Fruit fly (Drosophila melanogaster) whole organism, embryonic: Measurements from ENCODE around the gene CG14219.
A peak's percentile ranks its signal among the peaks of the same experiment; 100 is the strongest.

Experiments used
- Aef1 ChIP-seq: fragments of 200-800 bp; sonication (Bioruptor generic); IDR thresholded peaks from 3 replicates; pipeline ENCODE4 v1.3.6; 2022; ENCODE audit warnings: missing biosample characterization, missing genetic modification characterization
- BtbVII ChIP-seq: fragments of 200-800 bp; sonication (Bioruptor generic); optimal IDR thresholded peaks from 3 replicates; lab custom pipeline; 2017; ENCODE audit warnings: missing biosample characterization, mild to moderate bottlenecking, missing genetic modification characterization
- CG10274 ChIP-seq: fragments of 200-800 bp; sonication (Bioruptor generic); optimal IDR thresholded peaks from 3 replicates; lab custom pipeline; 2017; ENCODE audit warnings: missing biosample characterization, mild to moderate bottlenecking, missing genetic modification characterization
- CG11247 ChIP-seq: fragments of 200-800 bp; sonication (Bioruptor generic); IDR thresholded peaks from 2 replicates; pipeline ENCODE4 v1.3.6; 2022; ENCODE audit warnings: missing biosample characterization, missing genetic modification characterization
- CG11398 ChIP-seq: fragments of 200-800 bp; sonication (Bioruptor generic); optimal IDR thresholded peaks from 2 replicates; lab custom pipeline; 2016; ENCODE audit warnings: missing biosample characterization, missing genetic modification characterization
- CG12391 ChIP-seq: fragments of 200-800 bp; sonication (Bioruptor generic); optimal IDR thresholded peaks from 3 replicates; lab custom pipeline; 2018; ENCODE audit warnings: missing biosample characterization, mild to moderate bottlenecking, missing genetic modification characterization, moderate library complexity
- CG12769 ChIP-seq: fragments of 200-800 bp; sonication (Bioruptor generic); optimal IDR thresholded peaks from 2 replicates; lab custom pipeline; 2019; ENCODE audit warnings: missing biosample characterization, mild to moderate bottlenecking, missing genetic modification characterization, moderate library complexity
- CG13775 ChIP-seq: fragments of 200-800 bp; sonication (Bioruptor generic); optimal IDR thresholded peaks from 3 replicates; lab custom pipeline; 2017; ENCODE audit warnings: missing biosample characterization, mild to moderate bottlenecking, missing genetic modification characterization
- CG15479 ChIP-seq: fragments of 200-800 bp; sonication (Bioruptor generic); optimal IDR thresholded peaks from 3 replicates; lab custom pipeline; 2019; ENCODE audit warnings: missing biosample characterization, mild to moderate bottlenecking, missing genetic modification characterization, moderate library complexity
- CG15696 ChIP-seq: fragments of 200-800 bp; sonication (Bioruptor generic); optimal IDR thresholded peaks from 2 replicates; lab custom pipeline; 2019; ENCODE audit warnings: missing biosample characterization, mild to moderate bottlenecking, missing genetic modification characterization, moderate library complexity
- CG17612 ChIP-seq: fragments of 200-800 bp; sonication (Bioruptor generic); IDR thresholded peaks from 2 replicates; pipeline ENCODE4 v1.3.6; 2022; ENCODE audit warnings: missing biosample characterization, missing genetic modification characterization
- CG2678 ChIP-seq: fragments of 200-800 bp; sonication (Bioruptor generic); optimal IDR thresholded peaks from 3 replicates; lab custom pipeline; 2019; ENCODE audit warnings: missing biosample characterization, mild to moderate bottlenecking, missing genetic modification characterization, moderate library complexity
- CG31388 ChIP-seq: fragments of 200-800 bp; sonication (Bioruptor generic); optimal IDR thresholded peaks from 2 replicates; lab custom pipeline; 2016; ENCODE audit warnings: missing biosample characterization, missing genetic modification characterization
- CG3163 ChIP-seq: fragments of 200-800 bp; sonication (Bioruptor generic); optimal IDR thresholded peaks from 3 replicates; lab custom pipeline; 2016; ENCODE audit warnings: missing biosample characterization, missing genetic modification characterization
- CG4328 ChIP-seq: fragments of 200-800 bp; sonication (Bioruptor generic); optimal IDR thresholded peaks from 3 replicates; lab custom pipeline; 2017; ENCODE audit warnings: missing biosample characterization, missing genetic modification reagents, missing genetic modification characterization
- CG6765 ChIP-seq: fragments of 200-800 bp; sonication (Bioruptor generic); optimal IDR thresholded peaks from 3 replicates; lab custom pipeline; 2017; ENCODE audit warnings: missing biosample characterization, mild to moderate bottlenecking, missing genetic modification characterization
- CG7357 ChIP-seq: fragments of 200-800 bp; sonication (Bioruptor generic); IDR thresholded peaks from 3 replicates; pipeline ENCODE4 v1.3.6; 2022; ENCODE audit warnings: missing biosample characterization, missing genetic modification characterization
- CG9437 ChIP-seq: fragments of 200-800 bp; sonication (Bioruptor generic); optimal IDR thresholded peaks from 2 replicates; lab custom pipeline; 2018; ENCODE audit warnings: missing biosample characterization, mild to moderate bottlenecking, missing genetic modification characterization
- CHES-1-like ChIP-seq: fragments of 200-800 bp; sonication (Bioruptor generic); optimal IDR thresholded peaks from 2 replicates; lab custom pipeline; 2016; ENCODE audit warnings: missing biosample characterization, missing genetic modification characterization
- D19B ChIP-seq: fragments of 200-800 bp; sonication (Bioruptor generic); optimal IDR thresholded peaks from 2 replicates; lab custom pipeline; 2017; ENCODE audit warnings: missing biosample characterization, mild to moderate bottlenecking, missing genetic modification characterization
- Drgx ChIP-seq: fragments of 200-800 bp; sonication (Bioruptor generic); IDR thresholded peaks from 2 replicates; pipeline ENCODE4 v1.3.6; 2022; ENCODE audit warnings: missing biosample characterization, missing genetic modification characterization
- MBD-R2 ChIP-seq: fragments of 200-800 bp; sonication (Bioruptor generic); IDR thresholded peaks from 2 replicates; pipeline ENCODE4 v1.3.6; 2022; ENCODE audit warnings: missing biosample characterization, missing genetic modification characterization
- Med ChIP-seq: fragments of 200-800 bp; sonication (Bioruptor generic); peaks from one replicate; lab custom pipeline; 2016; ENCODE audit warnings: missing biosample characterization, missing genetic modification characterization, mild to moderate bottlenecking, inconsistent platforms, moderate library complexity
- Mrtf ChIP-seq: fragments of 200-800 bp; sonication (Bioruptor generic); IDR thresholded peaks from 3 replicates; pipeline ENCODE4 v1.3.6; 2022; ENCODE audit warnings: missing biosample characterization, missing genetic modification characterization
- Myb ChIP-seq: fragments of 200-800 bp; sonication (Bioruptor generic); optimal IDR thresholded peaks from 2 replicates; lab custom pipeline; 2016; ENCODE audit warnings: missing biosample characterization, missing genetic modification characterization
- Rx ChIP-seq: fragments of 200-800 bp; sonication (Bioruptor generic); IDR thresholded peaks from 2 replicates; pipeline ENCODE4 v1.3.6; 2022; ENCODE audit warnings: missing biosample characterization, missing genetic modification characterization
- Six4 ChIP-seq: fragments of 200-800 bp; sonication (Bioruptor generic); optimal IDR thresholded peaks from 2 replicates; lab custom pipeline; 2016; ENCODE audit warnings: missing biosample characterization, missing genetic modification characterization
- Sox102F ChIP-seq: fragments of 200-800 bp; sonication (Bioruptor generic); optimal IDR thresholded peaks from 2 replicates; lab custom pipeline; 2018; ENCODE audit warnings: missing biosample characterization, mild to moderate bottlenecking, missing genetic modification characterization, moderate library complexity
- bsh ChIP-seq, 2 experiments: fragments of 200-800 bp; sonication (Bioruptor generic); optimal IDR thresholded peaks; 2 replicates each; lab custom pipeline; 2017 to 2018; ENCODE audit warnings: mild to moderate bottlenecking in 2 of 2, missing biosample characterization in 2 of 2, missing genetic modification characterization in 2 of 2, moderate library complexity in 1 of 2
- cg ChIP-seq: fragments of 200-800 bp; sonication (Bioruptor generic); optimal IDR thresholded peaks from 3 replicates; lab custom pipeline; 2019; ENCODE audit warnings: missing biosample characterization, mild to moderate bottlenecking, missing genetic modification characterization, moderate library complexity
- chinmo ChIP-seq: fragments of 200-800 bp; sonication (Bioruptor generic); IDR thresholded peaks from 4 replicates; pipeline ENCODE4 v1.3.6; 2022; ENCODE audit warnings: missing biosample characterization, missing genetic modification characterization; ENCODE audit not compliant: partially characterized antibody
- corto ChIP-seq: fragments of 200-800 bp; sonication (Bioruptor generic); optimal IDR thresholded peaks from 2 replicates; lab custom pipeline; 2016; ENCODE audit warnings: missing biosample characterization, mild to moderate bottlenecking, missing genetic modification characterization, moderate library complexity
- cwo ChIP-seq: fragments of 200-800 bp; sonication (Bioruptor generic); optimal IDR thresholded peaks from 3 replicates; lab custom pipeline; 2017; ENCODE audit warnings: missing biosample characterization, missing genetic modification characterization, mild to moderate bottlenecking, moderate library complexity, missing genetic modification reagents
- emc ChIP-seq: fragments of 200-800 bp; sonication (Bioruptor generic); optimal IDR thresholded peaks from 2 replicates; lab custom pipeline; 2016; ENCODE audit warnings: missing biosample characterization, missing genetic modification characterization
- gem ChIP-seq: fragments of 200-800 bp; sonication (Bioruptor generic); optimal IDR thresholded peaks from 2 replicates; lab custom pipeline; 2019; ENCODE audit warnings: missing biosample characterization, mild to moderate bottlenecking, missing genetic modification characterization, moderate library complexity
- gsb-n ChIP-seq: fragments of 200-800 bp; sonication (Bioruptor generic); optimal IDR thresholded peaks from 3 replicates; lab custom pipeline; 2018; ENCODE audit warnings: missing biosample characterization, mild to moderate bottlenecking, missing genetic modification characterization
- jigr1 ChIP-seq: fragments of 200-800 bp; sonication (Bioruptor generic); IDR thresholded peaks from 3 replicates; pipeline ENCODE4 v1.3.6; 2022; ENCODE audit warnings: missing biosample characterization, missing genetic modification characterization
- lbe ChIP-seq: fragments of 200-800 bp; sonication (Bioruptor generic); optimal IDR thresholded peaks from 2 replicates; lab custom pipeline; 2016; ENCODE audit warnings: missing biosample characterization, mild to moderate bottlenecking, missing genetic modification characterization
- nerfin-1 ChIP-seq: fragments of 200-800 bp; sonication (Bioruptor generic); optimal IDR thresholded peaks from 3 replicates; lab custom pipeline; 2019; ENCODE audit warnings: missing biosample characterization, mild to moderate bottlenecking, missing genetic modification characterization, moderate library complexity
- nerfin-2 ChIP-seq: fragments of 200-800 bp; sonication (Bioruptor generic); IDR thresholded peaks from 2 replicates; pipeline ENCODE4 v1.3.6; 2022; ENCODE audit warnings: missing biosample characterization, missing genetic modification characterization; ENCODE audit not compliant: partially characterized antibody
- nom ChIP-seq: fragments of 200-800 bp; sonication (Bioruptor generic); optimal IDR thresholded peaks from 2 replicates; lab custom pipeline; 2017; ENCODE audit warnings: missing biosample characterization, missing genetic modification characterization, mild to moderate bottlenecking, moderate library complexity, missing genetic modification reagents
- p53 ChIP-seq: fragments of 200-800 bp; sonication (Bioruptor generic); optimal IDR thresholded peaks from 2 replicates; lab custom pipeline; 2016; ENCODE audit warnings: missing biosample characterization, missing genetic modification characterization
- phol ChIP-seq: fragments of 200-800 bp; sonication (Bioruptor generic); optimal IDR thresholded peaks from 3 replicates; lab custom pipeline; 2018; ENCODE audit warnings: missing biosample characterization, mild to moderate bottlenecking, missing genetic modification characterization, moderate library complexity
- pzg ChIP-seq: fragments of 200-800 bp; sonication (Bioruptor generic); optimal IDR thresholded peaks from 3 replicates; lab custom pipeline; 2018; ENCODE audit warnings: missing biosample characterization, mild to moderate bottlenecking, missing genetic modification characterization, moderate library complexity
- run ChIP-seq: fragments of 200-800 bp; sonication (Bioruptor generic); optimal IDR thresholded peaks from 3 replicates; lab custom pipeline; 2018; ENCODE audit warnings: missing biosample characterization, mild to moderate bottlenecking, missing genetic modification characterization
- so ChIP-seq: fragments of 200-800 bp; sonication (Bioruptor generic); IDR thresholded peaks from 3 replicates; pipeline ENCODE4 v1.3.6; 2022; ENCODE audit warnings: missing biosample characterization, missing genetic modification characterization
- trem ChIP-seq: fragments of 200-800 bp; optimal IDR thresholded peaks from 3 replicates; lab custom pipeline; 2019; ENCODE audit warnings: missing biosample characterization, mild to moderate bottlenecking, missing genetic modification characterization, moderate library complexity
- tup ChIP-seq: fragments of 200-800 bp; sonication (Bioruptor generic); optimal IDR thresholded peaks from 2 replicates; lab custom pipeline; 2016; ENCODE audit warnings: missing biosample characterization, mild to moderate bottlenecking, missing genetic modification characterization, moderate library complexity
- usp ChIP-seq: fragments of >200 bp; optimal IDR thresholded peaks from 2 replicates; lab custom pipeline; 2017; ENCODE audit warnings: missing biosample characterization, missing genetic modification characterization
- vfl ChIP-seq: fragments of 200-800 bp; sonication (Bioruptor generic); optimal IDR thresholded peaks from 2 replicates; lab custom pipeline; 2016; ENCODE audit warnings: missing biosample characterization, missing genetic modification characterization

CG14219 gene

DNA sequence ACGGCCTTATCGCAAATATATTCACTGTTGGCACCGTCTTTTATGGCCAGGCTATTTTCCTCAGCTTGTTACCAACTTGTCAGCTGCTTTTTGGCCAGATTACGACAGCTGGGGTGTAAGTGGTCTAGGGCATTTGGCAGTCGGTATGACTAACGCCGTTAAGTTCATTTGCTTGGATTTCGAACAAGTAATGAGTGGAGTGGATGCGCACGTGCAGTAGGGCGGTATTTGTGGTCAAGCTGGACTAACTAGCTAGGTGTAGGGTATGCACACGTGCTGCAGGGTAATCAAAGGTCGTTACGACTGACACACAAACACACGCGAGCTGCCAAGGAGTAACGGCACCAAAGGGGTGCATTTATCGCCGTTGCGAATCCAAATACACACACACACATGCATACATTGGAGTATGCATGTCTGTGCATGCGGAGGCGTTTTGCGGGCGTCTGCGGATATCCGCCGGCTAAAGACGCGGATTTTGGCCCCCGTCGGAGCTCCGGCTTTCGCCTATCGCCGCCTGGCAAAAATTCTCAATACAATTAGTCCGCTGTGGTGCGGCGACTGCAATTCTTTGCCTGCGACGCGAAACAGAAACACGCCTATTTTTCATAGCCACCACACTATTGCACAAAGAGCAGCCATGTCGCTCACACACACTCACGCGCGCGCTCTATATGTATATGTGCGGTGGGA is 11.9 kb downstream of the CG14219 start:
- no peak for TF ChIP-seq pzg (GFP tag; lab: Kevin White, UChicago)
- no peak for TF ChIP-seq CG11247 (GFP tag; lab: Robert Waterston, UW)
- 0 out of 3 replicates have a peak, but pooled peaks have one; percentile 9 for TF ChIP-seq so (GFP tag; lab: Robert Waterston, UW)
- TF ChIP-seq CG13775: peak; percentile 95
- TF ChIP-seq Drgx: no peak
- TF ChIP-seq p53 (GFP tag; lab: Kevin White, UChicago): peak; percentile 90
- TF ChIP-seq D19B: peak; percentile 52
- no peak for TF ChIP-seq chinmo (GFP tag; lab: Robert Waterston, UW)
- no peak for TF ChIP-seq jigr1
- peak; percentile 39 for TF ChIP-seq CG15479
- TF ChIP-seq lbe (GFP tag; lab: Kevin White, UChicago): no peak
- TF ChIP-seq nom (GFP tag; lab: Kevin White, UChicago): peak; percentile 9
- TF ChIP-seq BtbVII (GFP tag; lab: Kevin White, UChicago): no peak
- no peak for TF ChIP-seq CG17612 (GFP tag; lab: Robert Waterston, UW)
- no peak for TF ChIP-seq CG2678 (tag; lab: Kevin White, UChicago)
- no peak for TF ChIP-seq CG6765 (GFP tag; lab: Kevin White, UChicago)
- no peak for TF ChIP-seq Myb (GFP tag; lab: Kevin White, UChicago)
- TF ChIP-seq run: no peak
- TF ChIP-seq CG9437: no peak
- no peak for TF ChIP-seq CG3163 (GFP tag; lab: Kevin White, UChicago)
- TF ChIP-seq CG11398 (GFP tag; lab: Kevin White, UChicago): no peak
- TF ChIP-seq nerfin-2 (GFP tag; lab: Robert Waterston, UW): no peak
- no peak for TF ChIP-seq CG31388 (GFP tag; lab: Kevin White, UChicago)
- no peak for TF ChIP-seq Rx
- no peak for TF ChIP-seq Six4 (GFP tag; lab: Kevin White, UChicago)
- TF ChIP-seq Aef1 (GFP tag; lab: Robert Waterston, UW): no peak
- TF ChIP-seq phol (tag; lab: Kevin White, UChicago): peak; percentile 54
- TF ChIP-seq corto (GFP tag; lab: Kevin White, UChicago): no peak
- no peak for TF ChIP-seq gem
- TF ChIP-seq trem (tag; lab: Kevin White, UChicago): no peak
- TF ChIP-seq CG7357 (GFP tag; lab: Robert Waterston, UW): no peak
- TF ChIP-seq vfl: no peak
- TF ChIP-seq tup: no peak
- TF ChIP-seq gsb-n (tag; lab: Kevin White, UChicago): no peak
- no peak for TF ChIP-seq emc (GFP tag; lab: Kevin White, UChicago)
- no peak for TF ChIP-seq cwo (GFP tag; lab: Kevin White, UChicago)
- peak; percentile 30 for TF ChIP-seq nerfin-1 (tag; lab: Kevin White, UChicago)
- peak; percentile 23; the same call in 1 of the 2 replicates for TF ChIP-seq MBD-R2 (GFP tag; lab: Robert Waterston, UW)
- no peak for TF ChIP-seq CHES-1-like
- peak; percentile 69 for TF ChIP-seq CG10274
- TF ChIP-seq CG4328: no peak
- TF ChIP-seq CG12769 (tag; lab: Kevin White, UChicago): no peak
- no peak for TF ChIP-seq Mrtf (GFP tag; lab: Robert Waterston, UW)
- TF ChIP-seq Med: peak; percentile 42
- no peak for TF ChIP-seq CG12391
- TF ChIP-seq bsh (GFP tag; optimal IDR thresholded peaks at IDR 0.05; lab: Kevin White, UChicago): no peak
- TF ChIP-seq usp: no peak
- TF ChIP-seq Sox102F: no peak
- TF ChIP-seq cg (GFP tag; lab: Kevin White, UChicago): peak; percentile 76
- no peak for TF ChIP-seq CG15696
